Fruit fly (Drosophila melanogaster): ENCODE results near the gene byn.

DNA sequence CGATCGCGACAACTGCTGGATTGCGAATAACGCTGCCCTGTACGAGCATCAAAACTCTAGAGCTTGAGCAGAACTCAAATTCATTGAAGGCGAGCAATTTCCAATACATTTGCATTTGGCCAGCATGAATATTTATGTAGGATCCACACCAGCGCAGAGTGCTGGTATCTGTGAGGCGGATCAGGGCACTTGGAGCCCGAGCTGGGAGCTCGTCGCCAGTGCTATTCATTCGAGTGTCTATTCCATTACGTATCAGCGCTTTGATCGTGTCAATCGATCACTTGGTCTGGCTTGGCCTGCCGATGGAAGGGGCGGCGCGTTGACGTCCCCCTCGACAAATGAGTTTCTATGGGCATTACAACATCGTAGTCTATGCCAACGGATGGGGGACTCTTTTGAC, 38.6 kb downstream of the byn start, which contains the start of gene prc:
- no peak for TF ChIP-seq CTCF (optimal IDR thresholded peaks at IDR 0.05)
- TF ChIP-seq CG8478 (optimal IDR thresholded peaks at IDR 0.05) = no peak

Data from S2 (cell line).